Worm (Caenorhabditis elegans): ENCODE data around the gene W06A7.4.
A peak's percentile ranks its signal among the peaks of the same experiment; 100 is the strongest.

The W06A7.4 gene

ce11 chrV:14847291-14847915 lies 23.2 kb downstream of the W06A7.4 start, which contains the start of gene ret-1:
TSS of gene ret-1 (minus strand) at chrV:14847413.
- no peak for TF ChIP-seq lin-32 (GFP tag; optimal IDR thresholded peaks at IDR 0.05)
- peak; percentile 73 for TF ChIP-seq unc-62 (GFP tag; optimal IDR thresholded peaks at IDR 0.05)
- TF ChIP-seq flh-1 (GFP tag; optimal IDR thresholded peaks at IDR 0.05), result no peak
- no peak for TF ChIP-seq elt-3 (tag; optimal IDR thresholded peaks at IDR 0.05)
- peak; percentile 69 for TF ChIP-seq unc-120 (tag; optimal IDR thresholded peaks at IDR 0.05; ENCODE audit: poor library complexity, severe bottlenecking)
- TF ChIP-seq snpc-4 (tag; optimal IDR thresholded peaks at IDR 0.05), result no peak
- TF ChIP-seq hlh-1 (tag; optimal IDR thresholded peaks at IDR 0.05), result peak; percentile 96

ce11 chrV:14848510-14849206 lies 24.4 kb downstream of the W06A7.4 start:
- TF ChIP-seq ceh-83 (GFP tag; optimal IDR thresholded peaks at IDR 0.05), result no peak
- no peak for TF ChIP-seq nhr-237 (tag; optimal IDR thresholded peaks at IDR 0.05)
- TF ChIP-seq blmp-1 (tag; optimal IDR thresholded peaks at IDR 0.05), result no peak
- no peak for TF ChIP-seq sem-2 (GFP tag; optimal IDR thresholded peaks at IDR 0.05)
- TF ChIP-seq mls-2 (tag; optimal IDR thresholded peaks at IDR 0.05), result no peak
- TF ChIP-seq cnd-1 (tag; optimal IDR thresholded peaks at IDR 0.05), result no peak
- no peak for TF ChIP-seq drap-1 (GFP tag; optimal IDR thresholded peaks at IDR 0.05)
- TF ChIP-seq nhr-28 (tag; optimal IDR thresholded peaks at IDR 0.05), result no peak
- peak; percentile 99 for TF ChIP-seq hlh-1 (tag; optimal IDR thresholded peaks at IDR 0.05)
- TF ChIP-seq ztf-11 (tag; optimal IDR thresholded peaks at IDR 0.05), result no peak
- TF ChIP-seq bed-3 (GFP tag; optimal IDR thresholded peaks at IDR 0.05), result no peak
- TF ChIP-seq M03D4.4 (tag; optimal IDR thresholded peaks at IDR 0.05), result no peak
- TF ChIP-seq nhr-2 (tag; optimal IDR thresholded peaks at IDR 0.05), result peak; percentile 26
- TF ChIP-seq unc-39 (tag; optimal IDR thresholded peaks at IDR 0.05), result no peak
- peak; percentile 59 for TF ChIP-seq mab-5 (tag; optimal IDR thresholded peaks at IDR 0.05)
- TF ChIP-seq unc-120 (tag; optimal IDR thresholded peaks at IDR 0.05; ENCODE audit: poor library complexity, severe bottlenecking), result peak; percentile 4
- TF ChIP-seq zip-8 (tag; optimal IDR thresholded peaks at IDR 0.05), result no peak
- TF ChIP-seq ceh-43 (GFP tag; optimal IDR thresholded peaks at IDR 0.05), result no peak
- TF ChIP-seq tbx-8 (GFP tag; optimal IDR thresholded peaks at IDR 0.05), result no peak
- TF ChIP-seq lin-32 (GFP tag; optimal IDR thresholded peaks at IDR 0.05), result no peak
- no peak for TF ChIP-seq sptf-1 (tag; optimal IDR thresholded peaks at IDR 0.05)
- TF ChIP-seq ham-2 (GFP tag; optimal IDR thresholded peaks at IDR 0.05), result no peak
- TF ChIP-seq unc-62 (GFP tag; optimal IDR thresholded peaks at IDR 0.05), result peak; percentile 98
- no peak for TF ChIP-seq pha-4 (tag; optimal IDR thresholded peaks at IDR 0.05)
- TF ChIP-seq lsy-2 (tag; optimal IDR thresholded peaks at IDR 0.05), result no peak
- no peak for TF ChIP-seq snpc-4 (tag; optimal IDR thresholded peaks at IDR 0.05)
- no peak for TF ChIP-seq nhr-12 (tag; optimal IDR thresholded peaks at IDR 0.05)
- TF ChIP-seq elt-1 (tag; optimal IDR thresholded peaks at IDR 0.05; ENCODE audit: borderline replicate concordance, insufficient read depth), result no peak
- TF ChIP-seq flh-1 (GFP tag; optimal IDR thresholded peaks at IDR 0.05), result no peak
- TF ChIP-seq ces-1 (GFP tag; optimal IDR thresholded peaks at IDR 0.05), result no peak
- no peak for TF ChIP-seq lin-13 (tag; optimal IDR thresholded peaks at IDR 0.05)
- no peak for TF ChIP-seq nhr-76 (tag; optimal IDR thresholded peaks at IDR 0.05)
- no peak for TF ChIP-seq ceh-39 (tag; optimal IDR thresholded peaks at IDR 0.05)
- no peak for TF ChIP-seq mep-1 (tag; optimal IDR thresholded peaks at IDR 0.05)
- TF ChIP-seq elt-3 (tag; optimal IDR thresholded peaks at IDR 0.05), result no peak

- TF ChIP-seq ceh-43 (GFP tag; optimal IDR thresholded peaks at IDR 0.05) (no peak), M03D4.4 (tag; optimal IDR thresholded peaks at IDR 0.05) (no peak), drap-1 (GFP tag; optimal IDR thresholded peaks at IDR 0.05) (peak; percentile 42), ham-2 (GFP tag; optimal IDR thresholded peaks at IDR 0.05) (peak; percentile 32)
Observed at ce11 chrV:14849628-14850027, 25.4 kb downstream of the W06A7.4 start.

Measured in whole organism, mixed stage, embryonic.